Worm (Caenorhabditis elegans): ENCODE data around the gene fbxb-105.

The fbxb-105 gene

ce11 chrII:2735644-2736043 is 35.0 kb downstream of the fbxb-105 start:
- TF ChIP-seq pqm-1 (tag; optimal IDR thresholded peaks at IDR 0.05) (no peak), ceh-9 (tag; optimal IDR thresholded peaks at IDR 0.05) (no peak), pha-4 (tag; optimal IDR thresholded peaks at IDR 0.05) (no peak), mdl-1 (tag; optimal IDR thresholded peaks at IDR 0.05) (no peak), daf-12 (tag; optimal IDR thresholded peaks at IDR 0.05) (no peak), sea-2 (GFP tag; optimal IDR thresholded peaks at IDR 0.05) (no peak), elt-2 (tag; optimal IDR thresholded peaks at IDR 0.05) (no peak), nhr-43 (tag; optimal IDR thresholded peaks at IDR 0.05; ENCODE audit: poor library complexity, severe bottlenecking) (no peak), nfya-1 (tag; optimal IDR thresholded peaks at IDR 0.05; ENCODE audit: insufficient read depth) (no peak), jun-1 (tag; optimal IDR thresholded peaks at IDR 0.05) (no peak), fkh-2 (tag; optimal IDR thresholded peaks at IDR 0.05) (no peak), zag-1 (tag; optimal IDR thresholded peaks at IDR 0.05) (no peak), fkh-10 (GFP tag; optimal IDR thresholded peaks at IDR 0.05) (no peak), unc-62 (GFP tag; optimal IDR thresholded peaks at IDR 0.05) (no peak), elt-3 (tag; optimal IDR thresholded peaks at IDR 0.05) (no peak), nhr-12 (tag; optimal IDR thresholded peaks at IDR 0.05) (no peak), ama-1 (optimal IDR thresholded peaks at IDR 0.05) (no peak), egl-27 (tag; optimal IDR thresholded peaks at IDR 0.05) (no peak), hmg-11 (tag; optimal IDR thresholded peaks at IDR 0.05) (no peak), tbx-2 (tag; optimal IDR thresholded peaks at IDR 0.05) (no peak)

- TF ChIP-seq ceh-16 (tag; optimal IDR thresholded peaks at IDR 0.05) (no peak), eor-1 (tag; optimal IDR thresholded peaks at IDR 0.05) (no peak), ceh-28 (tag; optimal IDR thresholded peaks at IDR 0.05) (no peak), ama-1 (optimal IDR thresholded peaks at IDR 0.05) (no peak), fkh-2 (tag; optimal IDR thresholded peaks at IDR 0.05) (no peak), ceh-82 (tag; optimal IDR thresholded peaks at IDR 0.05) (no peak), nhr-23 (tag; optimal IDR thresholded peaks at IDR 0.05) (no peak), nhr-43 (tag; optimal IDR thresholded peaks at IDR 0.05; ENCODE audit: poor library complexity, severe bottlenecking) (no peak), nhr-237 (tag; optimal IDR thresholded peaks at IDR 0.05) (no peak), ztf-11 (tag; optimal IDR thresholded peaks at IDR 0.05) (no peak), fkh-10 (GFP tag; optimal IDR thresholded peaks at IDR 0.05) (no peak), R02D3.7 (tag; optimal IDR thresholded peaks at IDR 0.05) (no peak), nhr-76 (tag; optimal IDR thresholded peaks at IDR 0.05) (no peak)
These were observed 35.5 kb downstream of the fbxb-105 start, which contains the start of gene wdr-31 for ce11 chrII:2735192-2735591. wdr-31 (minus strand) TSS chrII:2735292.

ce11 chrII:2734735-2735134 is 36.0 kb downstream of the fbxb-105 start:
- no peak for TF ChIP-seq fkh-10 (GFP tag; optimal IDR thresholded peaks at IDR 0.05)
- no peak for TF ChIP-seq ceh-28 (tag; optimal IDR thresholded peaks at IDR 0.05)
- no peak for TF ChIP-seq ZK546.5 (tag; optimal IDR thresholded peaks at IDR 0.05)
- no peak for TF ChIP-seq ztf-11 (tag; optimal IDR thresholded peaks at IDR 0.05)
- no peak for TF ChIP-seq lin-15B (tag; optimal IDR thresholded peaks at IDR 0.05)
- no peak for TF ChIP-seq nhr-11 (tag; optimal IDR thresholded peaks at IDR 0.05)
- no peak for TF ChIP-seq fkh-2 (tag; optimal IDR thresholded peaks at IDR 0.05)
- TF ChIP-seq ceh-16 (tag; optimal IDR thresholded peaks at IDR 0.05): no peak
- no peak for TF ChIP-seq eor-1 (tag; optimal IDR thresholded peaks at IDR 0.05)
- no peak for TF ChIP-seq R02D3.7 (tag; optimal IDR thresholded peaks at IDR 0.05)
- TF ChIP-seq nhr-25 (tag; optimal IDR thresholded peaks at IDR 0.05): peak; percentile 32
- TF ChIP-seq hmg-11 (tag; optimal IDR thresholded peaks at IDR 0.05): peak; percentile 40
- no peak for TF ChIP-seq fos-1 (tag; optimal IDR thresholded peaks at IDR 0.05)
- TF ChIP-seq egl-27 (tag; optimal IDR thresholded peaks at IDR 0.05): no peak
- TF ChIP-seq daf-12 (tag; optimal IDR thresholded peaks at IDR 0.05): no peak
- TF ChIP-seq nhr-67 (tag; optimal IDR thresholded peaks at IDR 0.05): no peak
- TF ChIP-seq sea-2 (GFP tag; optimal IDR thresholded peaks at IDR 0.05): no peak
- TF ChIP-seq pqm-1 (tag; optimal IDR thresholded peaks at IDR 0.05): no peak
- TF ChIP-seq lsy-12 (tag; optimal IDR thresholded peaks at IDR 0.05): no peak
- no peak for TF ChIP-seq zag-1 (tag; optimal IDR thresholded peaks at IDR 0.05)
- TF ChIP-seq unc-62 (GFP tag; optimal IDR thresholded peaks at IDR 0.05): no peak
- no peak for TF ChIP-seq mdl-1 (tag; optimal IDR thresholded peaks at IDR 0.05)
- TF ChIP-seq nhr-28 (tag; optimal IDR thresholded peaks at IDR 0.05): no peak
- peak; percentile 61 for TF ChIP-seq lin-39 (tag; optimal IDR thresholded peaks at IDR 0.05)
- TF ChIP-seq nhr-43 (tag; optimal IDR thresholded peaks at IDR 0.05; ENCODE audit: poor library complexity, severe bottlenecking): no peak
- no peak for TF ChIP-seq elt-1 (tag; optimal IDR thresholded peaks at IDR 0.05)
- peak; percentile 23 for TF ChIP-seq snpc-4 (tag; optimal IDR thresholded peaks at IDR 0.05)
- TF ChIP-seq ceh-82 (tag; optimal IDR thresholded peaks at IDR 0.05): no peak
- peak; percentile 17 for TF ChIP-seq jun-1 (tag; optimal IDR thresholded peaks at IDR 0.05)
- TF ChIP-seq pha-4 (tag; optimal IDR thresholded peaks at IDR 0.05): no peak
- TF ChIP-seq elt-2 (tag; optimal IDR thresholded peaks at IDR 0.05): no peak
- TF ChIP-seq ama-1 (optimal IDR thresholded peaks at IDR 0.05): no peak
- TF ChIP-seq tbx-2 (tag; optimal IDR thresholded peaks at IDR 0.05): no peak
- no peak for TF ChIP-seq mml-1 (tag; optimal IDR thresholded peaks at IDR 0.05)
- no peak for TF ChIP-seq elt-3 (tag; optimal IDR thresholded peaks at IDR 0.05)
- peak; percentile 20 for TF ChIP-seq nhr-23 (tag; optimal IDR thresholded peaks at IDR 0.05)
- no peak for TF ChIP-seq unc-39 (tag; optimal IDR thresholded peaks at IDR 0.05)
- TF ChIP-seq ceh-9 (tag; optimal IDR thresholded peaks at IDR 0.05): no peak
- no peak for TF ChIP-seq aly-2 (tag; optimal IDR thresholded peaks at IDR 0.05)
- TF ChIP-seq nhr-76 (tag; optimal IDR thresholded peaks at IDR 0.05): no peak
- TF ChIP-seq nfya-1 (tag; optimal IDR thresholded peaks at IDR 0.05; ENCODE audit: insufficient read depth): peak; percentile 79
- TF ChIP-seq skn-1 (tag; optimal IDR thresholded peaks at IDR 0.05): no peak
- TF ChIP-seq ztf-4 (tag; optimal IDR thresholded peaks at IDR 0.05): no peak
- no peak for TF ChIP-seq nhr-77 (tag; optimal IDR thresholded peaks at IDR 0.05)
